Worm (Caenorhabditis elegans) whole organism, L1 larva: ENCODE data around the gene ZK1248.15.

ENCODE experiments used
- C16A3.4 ChIP-seq: fragments of 150-350 bp; optimal IDR thresholded peaks from 2 replicates; lab custom pipeline; 2014; ENCODE audit warnings: missing biosample characterization, missing genetic modification characterization
- F16B12.6 ChIP-seq: fragments of 150-350 bp; optimal IDR thresholded peaks from 2 replicates; lab custom pipeline; 2014; ENCODE audit warnings: missing biosample characterization, missing genetic modification characterization
- aha-1 ChIP-seq: fragments of 150-350 bp; optimal IDR thresholded peaks from 2 replicates; lab custom pipeline; 2014; ENCODE audit warnings: missing biosample characterization, missing genetic modification characterization
- aly-2 ChIP-seq: fragments of 150-350 bp; optimal IDR thresholded peaks from 2 replicates; lab custom pipeline; 2014; ENCODE audit warnings: missing biosample characterization, missing genetic modification characterization
- ama-1 ChIP-seq: fragments of 150-350 bp; optimal IDR thresholded peaks from 2 replicates; lab custom pipeline; 2014
- blmp-1 ChIP-seq: fragments of 150-350 bp; optimal IDR thresholded peaks from 2 replicates; lab custom pipeline; 2014; ENCODE audit warnings: missing biosample characterization, missing genetic modification characterization
- ceh-63 ChIP-seq: fragments of 200-800 bp; sonication (Bioruptor generic); optimal IDR thresholded peaks from 2 replicates; lab custom pipeline; 2018; ENCODE audit warnings: mild to moderate bottlenecking, missing genetic modification characterization, missing compliant biosample characterization
- ceh-8 ChIP-seq: fragments of 200-800 bp; sonication (Bioruptor generic); optimal IDR thresholded peaks from 2 replicates; lab custom pipeline; 2018; ENCODE audit warnings: mild to moderate bottlenecking, missing genetic modification characterization, moderate library complexity, missing compliant biosample characterization
- ceh-82 ChIP-seq, 3 experiments: fragments of 150-350 bp in 1 of 3; sonication (generic microtip) in 2 of 3; optimal IDR thresholded peaks; 2 replicates each; lab custom pipeline; 2014 to 2017; ENCODE audit warnings: missing biosample characterization in 3 of 3, missing genetic modification characterization in 3 of 3
- ceh-90 ChIP-seq: sonication (generic microtip); optimal IDR thresholded peaks from 2 replicates; lab custom pipeline; 2016; ENCODE audit warnings: missing genetic modification characterization, missing compliant biosample characterization
- ces-1 ChIP-seq: fragments of 150-350 bp; optimal IDR thresholded peaks from 2 replicates; lab custom pipeline; 2014; ENCODE audit warnings: missing biosample characterization, missing genetic modification reagents, missing genetic modification characterization
- dpl-1 ChIP-seq, 3 experiments: fragments of 150-350 bp in 2 of 3; sonication (generic microtip) in 1 of 3; optimal IDR thresholded peaks; 2 replicates each; lab custom pipeline; 2014 to 2017; ENCODE audit warnings: missing biosample characterization in 3 of 3, missing genetic modification characterization in 3 of 3, missing genetic modification reagents in 3 of 3
- dsc-1 ChIP-seq: sonication (generic microtip); optimal IDR thresholded peaks from 2 replicates; lab custom pipeline; 2016; ENCODE audit warnings: mild to moderate bottlenecking, missing genetic modification characterization, missing compliant biosample characterization
- efl-3 ChIP-seq: fragments of 200-800 bp; sonication (Bioruptor generic); optimal IDR thresholded peaks from 2 replicates; lab custom pipeline; 2018; ENCODE audit warnings: mild to moderate bottlenecking, missing genetic modification characterization, missing compliant biosample characterization
- egl-13 ChIP-seq: sonication (generic microtip); optimal IDR thresholded peaks from 2 replicates; lab custom pipeline; 2016; ENCODE audit warnings: missing genotype, missing genetic modification reagents, missing genetic modification characterization, missing compliant biosample characterization
- egl-27 ChIP-seq, 2 experiments: fragments of 150-350 bp in 1 of 2; sonication (generic microtip); optimal IDR thresholded peaks; 3 replicates each; lab custom pipeline; 2017 to 2018; ENCODE audit warnings: missing biosample characterization in 2 of 2, missing genetic modification characterization in 2 of 2, missing genetic modification reagents in 2 of 2
- elt-2 ChIP-seq: sonication (generic microtip); optimal IDR thresholded peaks from 2 replicates; lab custom pipeline; 2016; ENCODE audit warnings: missing genetic modification characterization, mild to moderate bottlenecking, inconsistent platforms, missing compliant biosample characterization, missing genetic modification reagents
- ets-5 ChIP-seq: fragments of 200-800 bp; sonication (Bioruptor generic); IDR thresholded peaks from 2 replicates; pipeline ENCODE4 v1.3.6; 2022; ENCODE audit warnings: missing genetic modification characterization, missing compliant biosample characterization
- fkh-10 ChIP-seq: sonication (generic microtip); optimal IDR thresholded peaks from 2 replicates; lab custom pipeline; 2017; ENCODE audit warnings: missing biosample characterization, missing genetic modification reagents, missing genetic modification characterization
- fkh-4 ChIP-seq: sonication (generic microtip); optimal IDR thresholded peaks from 2 replicates; lab custom pipeline; 2016; ENCODE audit warnings: missing compliant biosample characterization, missing genetic modification characterization, borderline replicate concordance
- grh-1 ChIP-seq: fragments of 200-800 bp; sonication (Bioruptor generic); IDR thresholded peaks from 2 replicates; pipeline ENCODE4 v1.3.6; 2022; ENCODE audit warnings: missing genetic modification reagents, missing genetic modification characterization, missing compliant biosample characterization
- hlh-4 ChIP-seq: sonication (generic microtip); optimal IDR thresholded peaks from 2 replicates; lab custom pipeline; 2016; ENCODE audit warnings: mild to moderate bottlenecking, missing genetic modification characterization, missing compliant biosample characterization
- irx-1 ChIP-seq: sonication (generic microtip); optimal IDR thresholded peaks from 2 replicates; lab custom pipeline; 2016; ENCODE audit warnings: missing genetic modification characterization, missing compliant biosample characterization
- jun-1 ChIP-seq: fragments of 150-350 bp; optimal IDR thresholded peaks from 2 replicates; lab custom pipeline; 2014; ENCODE audit warnings: missing biosample characterization, missing genetic modification reagents, missing genetic modification characterization
- lin-14 ChIP-seq: fragments of 200-800 bp; sonication (Bioruptor generic); optimal IDR thresholded peaks from 2 replicates; lab custom pipeline; 2018; ENCODE audit warnings: mild to moderate bottlenecking, missing genetic modification characterization, moderate library complexity, missing compliant biosample characterization
- lin-15B ChIP-seq: fragments of 150-350 bp; sonication (generic microtip); optimal IDR thresholded peaks from 3 replicates; lab custom pipeline; 2014; ENCODE audit warnings: missing biosample characterization, missing genetic modification characterization
- lir-3 ChIP-seq: sonication (generic microtip); optimal IDR thresholded peaks from 2 replicates; lab custom pipeline; 2016; ENCODE audit warnings: mild to moderate bottlenecking, missing genetic modification characterization, moderate library complexity, missing compliant biosample characterization; ENCODE audit not compliant: poor library complexity
- mab-9 ChIP-seq: fragments of 200-800 bp; sonication (Bioruptor generic); IDR thresholded peaks from 2 replicates; pipeline ENCODE4 v1.3.6; 2022; ENCODE audit warnings: missing genetic modification reagents, missing genetic modification characterization, missing compliant biosample characterization
- mdl-1 ChIP-seq, 2 experiments: fragments of 150-350 bp; optimal IDR thresholded peaks; 2 replicates each; lab custom pipeline; 2014 to 2017; ENCODE audit warnings: missing biosample characterization in 2 of 2, missing genetic modification characterization in 2 of 2, inconsistent platforms in 1 of 2
- nhr-11 ChIP-seq: fragments of 150-350 bp; optimal IDR thresholded peaks from 2 replicates; lab custom pipeline; 2014; ENCODE audit warnings: missing biosample characterization, missing genetic modification characterization
- nhr-12 ChIP-seq: sonication (generic microtip); optimal IDR thresholded peaks from 2 replicates; lab custom pipeline; 2017; ENCODE audit warnings: missing biosample characterization, missing genetic modification characterization
- nhr-20 ChIP-seq: sonication (generic microtip); optimal IDR thresholded peaks from 2 replicates; lab custom pipeline; 2016; ENCODE audit warnings: mild to moderate bottlenecking, missing genetic modification characterization, missing compliant biosample characterization
- nhr-28 ChIP-seq: fragments of 150-350 bp; optimal IDR thresholded peaks from 2 replicates; lab custom pipeline; 2014; ENCODE audit warnings: missing biosample characterization, missing genetic modification characterization
- nhr-47 ChIP-seq: sonication (generic microtip); optimal IDR thresholded peaks from 2 replicates; lab custom pipeline; 2016; ENCODE audit warnings: mild to moderate bottlenecking, missing genetic modification characterization, moderate library complexity, missing compliant biosample characterization
- nhr-71 ChIP-seq: sonication (generic microtip); optimal IDR thresholded peaks from 2 replicates; lab custom pipeline; 2016; ENCODE audit warnings: mild to moderate bottlenecking, missing genetic modification characterization, moderate library complexity, missing compliant biosample characterization
- nhr-76 ChIP-seq: sonication (generic microtip); optimal IDR thresholded peaks from 2 replicates; lab custom pipeline; 2017; ENCODE audit warnings: missing biosample characterization, missing genetic modification characterization
- pag-3 ChIP-seq: sonication (generic microtip); optimal IDR thresholded peaks from 2 replicates; lab custom pipeline; 2017; ENCODE audit warnings: missing genetic modification characterization, mild to moderate bottlenecking, missing compliant biosample characterization, antibody characterized with exemption, borderline replicate concordance; ENCODE audit not compliant: insufficient read depth
- pqm-1 ChIP-seq: sonication (generic microtip); optimal IDR thresholded peaks from 3 replicates; lab custom pipeline; 2017; ENCODE audit warnings: missing biosample characterization, missing genetic modification characterization
- rnt-1 ChIP-seq: sonication (generic microtip); optimal IDR thresholded peaks from 2 replicates; lab custom pipeline; 2016; ENCODE audit warnings: mild to moderate bottlenecking, missing genetic modification characterization, moderate library complexity, missing compliant biosample characterization
- snu-23 ChIP-seq: sonication (generic microtip); optimal IDR thresholded peaks from 2 replicates; lab custom pipeline; 2016; ENCODE audit warnings: missing genetic modification characterization, missing compliant biosample characterization
- sox-4 ChIP-seq: sonication (generic microtip); optimal IDR thresholded peaks from 2 replicates; lab custom pipeline; 2016; ENCODE audit warnings: missing genetic modification characterization, missing compliant biosample characterization
- sup-37 ChIP-seq: fragments of 200-800 bp; sonication (Bioruptor generic); optimal IDR thresholded peaks from 2 replicates; lab custom pipeline; 2018; ENCODE audit warnings: mild to moderate bottlenecking, missing genetic modification characterization, missing compliant biosample characterization
- swsn-7 ChIP-seq: sonication (generic microtip); optimal IDR thresholded peaks from 2 replicates; lab custom pipeline; 2016; ENCODE audit warnings: missing genetic modification characterization, missing compliant biosample characterization
- tlp-1 ChIP-seq: fragments of 150-350 bp; optimal IDR thresholded peaks from 2 replicates; lab custom pipeline; 2014; ENCODE audit warnings: missing biosample characterization, missing genetic modification characterization
- unc-130 ChIP-seq: fragments of 150-350 bp; optimal IDR thresholded peaks from 2 replicates; lab custom pipeline; 2017; ENCODE audit warnings: missing biosample characterization, missing genetic modification characterization, inconsistent platforms
- unc-62 ChIP-seq: fragments of 150-350 bp; optimal IDR thresholded peaks from 2 replicates; lab custom pipeline; 2014; ENCODE audit warnings: missing biosample characterization, missing genetic modification reagents, missing genetic modification characterization
- unc-86 ChIP-seq: sonication (generic microtip); optimal IDR thresholded peaks from 2 replicates; lab custom pipeline; 2016; ENCODE audit warnings: missing genetic modification characterization, missing compliant biosample characterization
- xbp-1 ChIP-seq: sonication (generic microtip); optimal IDR thresholded peaks from 2 replicates; lab custom pipeline; 2016; ENCODE audit warnings: missing genetic modification characterization, missing compliant biosample characterization
- zip-4 ChIP-seq: fragments of 200-800 bp; sonication (Bioruptor generic); optimal IDR thresholded peaks from 2 replicates; lab custom pipeline; 2018; ENCODE audit warnings: mild to moderate bottlenecking, missing genetic modification characterization, moderate library complexity, missing compliant biosample characterization

ZK1248.15 gene

DNA sequence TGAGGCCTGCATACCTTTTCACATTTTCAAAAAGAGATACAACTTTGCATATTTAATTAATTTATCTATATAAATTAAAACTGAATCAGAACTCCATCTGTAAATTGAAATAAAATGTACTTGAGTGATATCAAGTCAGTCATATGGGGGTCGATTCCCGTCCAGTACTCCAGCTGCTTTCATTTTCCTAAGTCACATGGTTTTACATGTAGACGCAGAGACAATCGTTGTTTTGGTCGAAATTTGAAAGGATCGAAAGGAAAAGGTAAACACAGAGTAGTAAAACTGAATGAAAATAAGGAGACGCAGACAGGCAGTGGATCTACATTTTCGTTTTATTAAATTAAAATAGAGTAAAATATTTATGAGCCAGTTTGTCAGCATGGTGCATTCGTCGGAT is 35.8 kb upstream of the ZK1248.15 start (continued):
- TF ChIP-seq egl-13 (tag; lab: Kevin White, UChicago) (no peak), egl-27 (tag; optimal IDR thresholded peaks at IDR 0.05; lab: Kevin White, UChicago) (no peak), lin-14 (GFP tag; lab: Kevin White, UChicago) (peak; percentile 79), pqm-1 (tag; lab: Kevin White, UChicago) (no peak), nhr-12 (no peak), blmp-1 (peak; percentile 98), rnt-1 (tag; lab: Kevin White, UChicago) (peak; percentile 40), ces-1 (GFP tag; lab: Kevin White, UChicago) (no peak), nhr-76 (tag; lab: Kevin White, UChicago) (no peak), grh-1 (no peak), ceh-90 (tag; lab: Kevin White, UChicago) (no peak), zip-4 (GFP tag; lab: Kevin White, UChicago) (no peak)
- TF ChIP-seq, all 84 proteins: peak for 24

DNA sequence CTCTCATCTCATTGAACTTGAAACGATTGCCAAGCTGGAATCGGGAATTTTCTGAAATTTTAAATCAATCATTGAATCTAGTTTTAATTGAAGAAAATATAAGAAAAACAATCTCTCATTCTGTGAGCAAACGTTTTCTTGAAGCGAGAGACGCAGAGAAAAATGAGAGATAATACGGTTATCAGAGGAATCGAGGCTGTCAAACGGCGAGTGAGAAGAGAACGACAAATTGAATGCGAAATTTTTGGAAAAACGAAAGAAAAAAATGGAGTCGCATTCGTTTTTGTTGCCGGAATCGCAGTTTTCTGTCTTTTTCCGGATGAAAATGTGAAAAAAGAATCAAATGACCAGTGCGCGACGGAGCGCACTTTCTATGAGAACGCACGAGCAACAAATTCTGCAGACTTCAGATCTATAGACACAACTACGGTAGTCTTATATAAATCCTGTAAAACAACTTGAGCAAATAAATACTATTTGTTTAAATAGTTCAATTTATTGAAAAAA is 35.3 kb upstream of the ZK1248.15 start, which contains the start of gene tex-2:
TSS of gene tex-2 (minus strand) at position 51 of the 507 bp plus-strand sequence.
- TF ChIP-seq nhr-28 (no peak), nhr-12 (no peak), irx-1 (tag; lab: Kevin White, UChicago) (no peak), elt-2 (tag; lab: Kevin White, UChicago) (peak; percentile 57), nhr-20 (tag; lab: Kevin White, UChicago) (peak; percentile 41), unc-62 (no peak), sup-37 (GFP tag; lab: Kevin White, UChicago) (no peak), zip-4 (GFP tag; lab: Kevin White, UChicago) (no peak), lin-15B (tag; lab: Kevin White, UChicago) (peak; percentile 38), nhr-47 (tag; lab: Kevin White, UChicago) (peak; percentile 54), rnt-1 (tag; lab: Kevin White, UChicago) (peak; percentile 32), hlh-4 (tag; lab: Kevin White, UChicago) (no peak), pag-3 (tag; lab: Kevin White, UChicago) (no peak), nhr-76 (tag; lab: Kevin White, UChicago) (no peak), sox-4 (no peak), nhr-11 (tag; lab: Kevin White, UChicago) (no peak), jun-1 (tag; lab: Kevin White, UChicago) (peak; percentile 27), unc-130 (no peak), nhr-71 (peak; percentile 31), F16B12.6 (tag; lab: Kevin White, UChicago) (no peak), aly-2 (tag; lab: Kevin White, UChicago) (no peak), unc-86 (peak; percentile 4), lin-14 (GFP tag; lab: Kevin White, UChicago) (peak; percentile 62), mdl-1 (tag; optimal IDR thresholded peaks at IDR 0.05; lab: Kevin White, UChicago) (no peak), blmp-1 (no peak), lir-3 (tag; lab: Kevin White, UChicago) (no peak), ets-5 (GFP tag; lab: Robert Waterston, UW) (no peak), fkh-10 (GFP tag; lab: Kevin White, UChicago) (no peak), xbp-1 (peak; percentile 19), ces-1 (GFP tag; lab: Kevin White, UChicago) (no peak), ceh-82 (tag; optimal IDR thresholded peaks at IDR 0.05; lab: Kevin White, UChicago) (peak in 2 of 3 experiments; percentile 24), ceh-63 (no peak), pqm-1 (tag; lab: Kevin White, UChicago) (no peak), dsc-1 (no peak), tlp-1 (tag; lab: Kevin White, UChicago) (no peak), snu-23 (GFP tag; lab: Kevin White, UChicago) (peak; percentile 22), dpl-1 (GFP tag; optimal IDR thresholded peaks at IDR 0.05; lab: Kevin White, UChicago) (peak in 2 of 3 experiments; percentile 3 to 14), efl-3 (no peak), mab-9 (GFP tag; lab: Robert Waterston, UW) (no peak), fkh-4 (tag; lab: Kevin White, UChicago) (no peak), aha-1 (tag; lab: Kevin White, UChicago) (no peak), ama-1 (lab: Kevin White, UChicago) (no peak), ceh-8 (GFP tag; lab: Kevin White, UChicago) (no peak), swsn-7 (tag; lab: Kevin White, UChicago) (no peak), C16A3.4 (tag; lab: Kevin White, UChicago) (no peak)
